Fruit fly (Drosophila melanogaster) whole organism, embryonic: Measurements from ENCODE around the gene Wbp2.

Experiments
- Abd-B ChIP-seq: fragments of 200-800 bp; sonication (Bioruptor generic); optimal IDR thresholded peaks from 2 replicates; lab custom pipeline; 2018; ENCODE audit warnings: missing biosample characterization, mild to moderate bottlenecking, missing genetic modification characterization, moderate library complexity
- CG10209 ChIP-seq: fragments of 200-800 bp; sonication (Bioruptor generic); optimal IDR thresholded peaks from 3 replicates; lab custom pipeline; 2017; ENCODE audit warnings: missing biosample characterization, mild to moderate bottlenecking, missing genetic modification characterization, missing genetic modification reagents
- CG10979 ChIP-seq: fragments of 200-800 bp; sonication (Bioruptor generic); optimal IDR thresholded peaks from 2 replicates; lab custom pipeline; 2018; ENCODE audit warnings: missing biosample characterization, mild to moderate bottlenecking, missing genetic modification characterization, moderate library complexity
- CG1233 ChIP-seq: fragments of 200-800 bp; sonication (Bioruptor generic); optimal IDR thresholded peaks from 4 replicates; lab custom pipeline; 2018; ENCODE audit warnings: missing biosample characterization, mild to moderate bottlenecking, missing genetic modification characterization
- CG16863 ChIP-seq: fragments of 200-800 bp; sonication (Bioruptor generic); optimal IDR thresholded peaks from 3 replicates; lab custom pipeline; 2016; ENCODE audit warnings: missing biosample characterization, missing genetic modification characterization
- CG2678 ChIP-seq: fragments of 200-800 bp; sonication (Bioruptor generic); optimal IDR thresholded peaks from 3 replicates; lab custom pipeline; 2019; ENCODE audit warnings: missing biosample characterization, mild to moderate bottlenecking, missing genetic modification characterization, moderate library complexity
- CG31224 ChIP-seq: fragments of 200-800 bp; sonication (Bioruptor generic); IDR thresholded peaks from 2 replicates; pipeline ENCODE4 v1.3.6; 2022; ENCODE audit warnings: missing biosample characterization, missing genetic modification characterization
- CG34376 ChIP-seq: fragments of 200-800 bp; sonication (Bioruptor generic); optimal IDR thresholded peaks from 2 replicates; lab custom pipeline; 2018; ENCODE audit warnings: missing biosample characterization, mild to moderate bottlenecking, missing genetic modification characterization
- CG34422 ChIP-seq: fragments of 200-800 bp; sonication (Bioruptor generic); IDR thresholded peaks from 3 replicates; pipeline ENCODE4 v1.3.6; 2022; ENCODE audit warnings: missing biosample characterization, missing genetic modification characterization
- CG8089 ChIP-seq: fragments of 200-800 bp; sonication (Bioruptor generic); optimal IDR thresholded peaks from 3 replicates; lab custom pipeline; 2016; ENCODE audit warnings: missing biosample characterization, missing genetic modification characterization
- CG8359 ChIP-seq: fragments of 200-800 bp; sonication (Bioruptor generic); optimal IDR thresholded peaks from 2 replicates; lab custom pipeline; 2017; ENCODE audit warnings: missing biosample characterization, mild to moderate bottlenecking, missing genetic modification characterization, borderline replicate concordance
- CG9727 ChIP-seq: fragments of 200-800 bp; sonication (Bioruptor generic); optimal IDR thresholded peaks from 3 replicates; lab custom pipeline; 2017; ENCODE audit warnings: missing biosample characterization, mild to moderate bottlenecking, missing genetic modification characterization
- D19B ChIP-seq: fragments of 200-800 bp; sonication (Bioruptor generic); optimal IDR thresholded peaks from 2 replicates; lab custom pipeline; 2017; ENCODE audit warnings: missing biosample characterization, mild to moderate bottlenecking, missing genetic modification characterization
- Dbx ChIP-seq: fragments of 200-800 bp; sonication (Bioruptor generic); IDR thresholded peaks from 3 replicates; pipeline ENCODE4 v1.3.6; 2022; ENCODE audit warnings: missing biosample characterization, missing genetic modification characterization
- Dfd ChIP-seq, 2 experiments: fragments of >200 bp; optimal IDR thresholded peaks; 2 replicates each; lab custom pipeline; 2017; ENCODE audit warnings: missing biosample characterization in 2 of 2, missing genetic modification characterization in 2 of 2
- Doc2 ChIP-seq: fragments of 200-800 bp; sonication (Bioruptor generic); IDR thresholded peaks from 2 replicates; pipeline ENCODE4 v1.3.6; 2022; ENCODE audit warnings: missing biosample characterization, missing genetic modification characterization
- Dp ChIP-seq: fragments of 200-800 bp; sonication (Bioruptor generic); optimal IDR thresholded peaks from 2 replicates; lab custom pipeline; 2018; ENCODE audit warnings: missing biosample characterization, mild to moderate bottlenecking, missing genetic modification characterization, moderate library complexity
- Drgx ChIP-seq: fragments of 200-800 bp; sonication (Bioruptor generic); IDR thresholded peaks from 2 replicates; pipeline ENCODE4 v1.3.6; 2022; ENCODE audit warnings: missing biosample characterization, missing genetic modification characterization
- Ets97D ChIP-seq: fragments of 200-800 bp; sonication (Bioruptor generic); optimal IDR thresholded peaks from 3 replicates; lab custom pipeline; 2016; ENCODE audit warnings: missing biosample characterization, missing genetic modification characterization
- HLHmδ ChIP-seq: fragments of 200-800 bp; sonication (Bioruptor generic); optimal IDR thresholded peaks from 2 replicates; lab custom pipeline; 2018; ENCODE audit warnings: missing biosample characterization, mild to moderate bottlenecking, missing genetic modification characterization, moderate library complexity
- Lhr ChIP-seq: fragments of 200-800 bp; sonication (Bioruptor generic); optimal IDR thresholded peaks from 3 replicates; lab custom pipeline; 2017; ENCODE audit warnings: mild to moderate bottlenecking, missing biosample characterization, missing genetic modification reagents, missing genetic modification characterization
- MESR4 ChIP-seq: fragments of 200-800 bp; sonication (Bioruptor generic); optimal IDR thresholded peaks from 2 replicates; lab custom pipeline; 2018; ENCODE audit warnings: missing biosample characterization, mild to moderate bottlenecking, missing genetic modification characterization, moderate library complexity
- MTF-1 ChIP-seq: fragments of 200-800 bp; sonication (Bioruptor generic); optimal IDR thresholded peaks from 2 replicates; lab custom pipeline; 2018; ENCODE audit warnings: missing biosample characterization, mild to moderate bottlenecking, missing genetic modification characterization, borderline replicate concordance
- Max ChIP-seq: fragments of 200-800 bp; sonication (Bioruptor generic); optimal IDR thresholded peaks from 2 replicates; lab custom pipeline; 2016; ENCODE audit warnings: missing biosample characterization, mild to moderate bottlenecking, missing genetic modification characterization
- Myb ChIP-seq: fragments of 200-800 bp; sonication (Bioruptor generic); optimal IDR thresholded peaks from 2 replicates; lab custom pipeline; 2016; ENCODE audit warnings: missing biosample characterization, missing genetic modification characterization
- Nf-YC ChIP-seq: fragments of 200-800 bp; optimal IDR thresholded peaks from 3 replicates; lab custom pipeline; 2019; ENCODE audit warnings: missing biosample characterization, mild to moderate bottlenecking, missing genetic modification characterization, moderate library complexity
- Ssrp ChIP-seq: fragments of 200-800 bp; sonication (Bioruptor generic); optimal IDR thresholded peaks from 2 replicates; lab custom pipeline; 2018; ENCODE audit warnings: missing biosample characterization, mild to moderate bottlenecking, missing genetic modification characterization, moderate library complexity
- Vsx1 ChIP-seq: fragments of 200-800 bp; sonication (Bioruptor generic); optimal IDR thresholded peaks from 2 replicates; lab custom pipeline; 2017; ENCODE audit warnings: missing biosample characterization, mild to moderate bottlenecking, missing genetic modification characterization, missing genetic modification reagents
- az2 ChIP-seq: fragments of 200-800 bp; sonication (Bioruptor generic); optimal IDR thresholded peaks from 3 replicates; lab custom pipeline; 2016; ENCODE audit warnings: missing biosample characterization, missing genetic modification characterization
- chn ChIP-seq: fragments of 200-800 bp; sonication (Bioruptor generic); optimal IDR thresholded peaks from 2 replicates; lab custom pipeline; 2016; ENCODE audit warnings: missing biosample characterization, missing genetic modification characterization
- corto ChIP-seq: fragments of 200-800 bp; sonication (Bioruptor generic); optimal IDR thresholded peaks from 2 replicates; lab custom pipeline; 2016; ENCODE audit warnings: missing biosample characterization, mild to moderate bottlenecking, missing genetic modification characterization, moderate library complexity
- dmrt11E ChIP-seq: fragments of 200-800 bp; sonication (Bioruptor generic); optimal IDR thresholded peaks from 3 replicates; lab custom pipeline; 2018; ENCODE audit warnings: missing biosample characterization, mild to moderate bottlenecking, missing genetic modification characterization, moderate library complexity
- dpn ChIP-seq, 2 experiments: fragments of 200-800 bp; sonication (Bioruptor generic); optimal IDR thresholded peaks; 3 replicates each; lab custom pipeline; 2016; ENCODE audit warnings: missing biosample characterization in 2 of 2, missing genetic modification characterization in 2 of 2
- eyg ChIP-seq: fragments of 200-800 bp; sonication (Bioruptor generic); optimal IDR thresholded peaks from 3 replicates; lab custom pipeline; 2016; ENCODE audit warnings: missing biosample characterization, missing genetic modification characterization
- fd96Cb ChIP-seq: fragments of 200-800 bp; sonication (Bioruptor generic); optimal IDR thresholded peaks from 2 replicates; lab custom pipeline; 2018; ENCODE audit warnings: missing biosample characterization, mild to moderate bottlenecking, missing genetic modification characterization, moderate library complexity
- fu2 ChIP-seq: fragments of 200-800 bp; sonication (Bioruptor generic); optimal IDR thresholded peaks from 2 replicates; lab custom pipeline; 2016; ENCODE audit warnings: missing biosample characterization, missing genetic modification characterization
- gce ChIP-seq: fragments of 200-800 bp; sonication (Bioruptor generic); IDR thresholded peaks from 3 replicates; pipeline ENCODE4 v1.3.6; 2022; ENCODE audit warnings: missing biosample characterization, missing genetic modification characterization
- gcm ChIP-seq: fragments of 200-800 bp; sonication (Bioruptor generic); optimal IDR thresholded peaks from 2 replicates; lab custom pipeline; 2019; ENCODE audit warnings: missing biosample characterization, mild to moderate bottlenecking, missing genetic modification characterization, moderate library complexity
- grau ChIP-seq: fragments of 200-800 bp; optimal IDR thresholded peaks from 3 replicates; lab custom pipeline; 2019; ENCODE audit warnings: missing biosample characterization, mild to moderate bottlenecking, missing genetic modification characterization, moderate library complexity
- gro ChIP-seq: fragments of 200-800 bp; sonication (Bioruptor generic); optimal IDR thresholded peaks from 2 replicates; lab custom pipeline; 2016; ENCODE audit warnings: missing biosample characterization, missing genetic modification characterization
- hb ChIP-seq: fragments of 200-800 bp; sonication (Bioruptor generic); IDR thresholded peaks from 3 replicates; pipeline ENCODE4 v1.3.6; 2022; ENCODE audit warnings: missing biosample characterization, missing genetic modification characterization; ENCODE audit not compliant: partially characterized antibody
- lola ChIP-seq, 3 experiments: fragments of >200 bp in 2 of 3; fragments of 200-800 bp in 1 of 3; sonication (Bioruptor generic) in 1 of 3; optimal IDR thresholded peaks; 2 replicates each; lab custom pipeline; 2017 to 2019; ENCODE audit warnings: missing biosample characterization in 3 of 3, missing genetic modification characterization in 3 of 3, mild to moderate bottlenecking in 1 of 3, moderate library complexity in 1 of 3
- run ChIP-seq: fragments of 200-800 bp; sonication (Bioruptor generic); optimal IDR thresholded peaks from 3 replicates; lab custom pipeline; 2018; ENCODE audit warnings: missing biosample characterization, mild to moderate bottlenecking, missing genetic modification characterization
- sqz ChIP-seq: fragments of 200-800 bp; sonication (Bioruptor generic); optimal IDR thresholded peaks from 3 replicates; lab custom pipeline; 2018; ENCODE audit warnings: missing biosample characterization, mild to moderate bottlenecking, missing genetic modification characterization
- stwl ChIP-seq: fragments of 200-800 bp; sonication (Bioruptor generic); optimal IDR thresholded peaks from 3 replicates; lab custom pipeline; 2018; ENCODE audit warnings: missing biosample characterization, mild to moderate bottlenecking, missing genetic modification characterization, moderate library complexity
- tin ChIP-seq: fragments of 200-800 bp; sonication (Bioruptor generic); optimal IDR thresholded peaks from 3 replicates; lab custom pipeline; 2016; ENCODE audit warnings: missing biosample characterization, missing genetic modification characterization
- tup ChIP-seq: fragments of 200-800 bp; sonication (Bioruptor generic); optimal IDR thresholded peaks from 2 replicates; lab custom pipeline; 2016; ENCODE audit warnings: missing biosample characterization, mild to moderate bottlenecking, missing genetic modification characterization, moderate library complexity
- z ChIP-seq: fragments of 200-800 bp; sonication (Bioruptor generic); IDR thresholded peaks from 3 replicates; pipeline ENCODE4 v1.3.6; 2022; ENCODE audit warnings: missing biosample characterization, missing genetic modification characterization
- zen ChIP-seq: fragments of 200-800 bp; sonication (Bioruptor generic); optimal IDR thresholded peaks from 3 replicates; lab custom pipeline; 2018; ENCODE audit warnings: missing biosample characterization, mild to moderate bottlenecking, missing genetic modification characterization, moderate library complexity
- zen2 ChIP-seq: fragments of 200-800 bp; sonication (Bioruptor generic); IDR thresholded peaks from 3 replicates; pipeline ENCODE4 v1.3.6; 2022; ENCODE audit warnings: missing biosample characterization, missing genetic modification characterization; ENCODE audit not compliant: partially characterized antibody

Gene Wbp2

dm6 chr3L:12806290-12806743, 43.6 kb upstream of the Wbp2 start (continued):
- no peak for TF ChIP-seq gro (GFP tag; lab: Kevin White, UChicago)
- TF ChIP-seq az2 (GFP tag; lab: Kevin White, UChicago), result peak; percentile 54
- TF ChIP-seq MTF-1 (GFP tag; lab: Kevin White, UChicago), result peak; percentile 51
- no peak for TF ChIP-seq eyg
- TF ChIP-seq D19B (GFP tag; lab: Kevin White, UChicago), result peak; percentile 35
- peak; percentile 45 for TF ChIP-seq Nf-YC (tag; lab: Kevin White, UChicago)
- TF ChIP-seq gce, result no peak
- TF ChIP-seq CG8089 (GFP tag; lab: Kevin White, UChicago), result no peak
- peak; percentile 35 for TF ChIP-seq dmrt11E
- no peak for TF ChIP-seq Abd-B (GFP tag; lab: Kevin White, UChicago)
- TF ChIP-seq HLHmδ (GFP tag; lab: Kevin White, UChicago), result no peak
- no peak for TF ChIP-seq fu2 (GFP tag; lab: Kevin White, UChicago)
- peak; percentile 67 for TF ChIP-seq CG10209 (GFP tag; lab: Kevin White, UChicago)
- TF ChIP-seq CG2678 (tag; lab: Kevin White, UChicago), result peak; percentile 63
- peak; percentile 74 for TF ChIP-seq grau
- TF ChIP-seq Dbx, result no peak
- TF ChIP-seq zen2 (GFP tag; lab: Robert Waterston, UW), result no peak
- no peak for TF ChIP-seq zen
- no peak for TF ChIP-seq Vsx1
- no peak for TF ChIP-seq z
- TF ChIP-seq corto (GFP tag; lab: Kevin White, UChicago), result no peak
- no peak for TF ChIP-seq tup (GFP tag; lab: Kevin White, UChicago)
- TF ChIP-seq stwl (tag; lab: Kevin White, UChicago), result peak; percentile 56
- peak; percentile 46 for TF ChIP-seq CG9727 (GFP tag; lab: Kevin White, UChicago)
- no peak for TF ChIP-seq Myb (GFP tag; lab: Kevin White, UChicago)
- TF ChIP-seq chn (GFP tag; lab: Kevin White, UChicago), result no peak
- TF ChIP-seq CG1233, result peak; percentile 41
- TF ChIP-seq Max (GFP tag; lab: Kevin White, UChicago), result no peak
- no peak for TF ChIP-seq hb (GFP tag; lab: Robert Waterston, UW)
- TF ChIP-seq CG16863 (GFP tag; lab: Kevin White, UChicago), result no peak
- TF ChIP-seq Drgx (GFP tag; lab: Robert Waterston, UW), result peak; percentile 66; the same call in 1 of the 2 replicates
- TF ChIP-seq dpn (GFP tag; optimal IDR thresholded peaks at IDR 0.05; lab: Kevin White, UChicago), result peak in 1 of 2 experiments; percentile 60
- no peak for TF ChIP-seq Dfd (GFP tag; optimal IDR thresholded peaks at IDR 0.05; lab: Kevin White, UChicago)
- no peak for TF ChIP-seq Ets97D (GFP tag; lab: Kevin White, UChicago)
- TF ChIP-seq sqz (GFP tag; lab: Kevin White, UChicago), result no peak
- no peak for TF ChIP-seq CG8359 (GFP tag; lab: Kevin White, UChicago)
- TF ChIP-seq Doc2 (GFP tag; lab: Robert Waterston, UW), result no peak
- no peak for TF ChIP-seq Lhr
- no peak for TF ChIP-seq CG31224
- TF ChIP-seq gcm (GFP tag; lab: Kevin White, UChicago), result peak; percentile 64
- peak; percentile 72 for TF ChIP-seq CG34376 (GFP tag; lab: Kevin White, UChicago)
- peak; percentile 47 for TF ChIP-seq tin
- TF ChIP-seq run (tag; lab: Kevin White, UChicago), result peak; percentile 9
- peak; percentile 28 for TF ChIP-seq MESR4 (GFP tag; lab: Kevin White, UChicago)
- no peak; the same call in 2 of the 3 replicates for TF ChIP-seq CG34422 (GFP tag; lab: Robert Waterston, UW)
- peak; percentile 49 for TF ChIP-seq fd96Cb
- peak; percentile 37 for TF ChIP-seq Ssrp (tag; lab: Kevin White, UChicago)
- TF ChIP-seq lola (GFP tag; optimal IDR thresholded peaks at IDR 0.05; lab: Kevin White, UChicago), result peak in 1 of 3 experiments; percentile 39
- TF ChIP-seq CG10979 (tag; lab: Kevin White, UChicago), result peak; percentile 61
- no peak for TF ChIP-seq Dp
